Fruit fly (Drosophila melanogaster) whole organism, wandering third instar larva: ENCODE measurements around the gene CG7376.

Source experiments
- Hr78 ChIP-seq: fragments of >200 bp; optimal IDR thresholded peaks from 2 replicates; lab custom pipeline; 2017; ENCODE audit warnings: missing biosample characterization, missing genetic modification characterization
- Myc ChIP-seq: fragments of >200 bp; optimal IDR thresholded peaks from 2 replicates; lab custom pipeline; 2017

DNA sequence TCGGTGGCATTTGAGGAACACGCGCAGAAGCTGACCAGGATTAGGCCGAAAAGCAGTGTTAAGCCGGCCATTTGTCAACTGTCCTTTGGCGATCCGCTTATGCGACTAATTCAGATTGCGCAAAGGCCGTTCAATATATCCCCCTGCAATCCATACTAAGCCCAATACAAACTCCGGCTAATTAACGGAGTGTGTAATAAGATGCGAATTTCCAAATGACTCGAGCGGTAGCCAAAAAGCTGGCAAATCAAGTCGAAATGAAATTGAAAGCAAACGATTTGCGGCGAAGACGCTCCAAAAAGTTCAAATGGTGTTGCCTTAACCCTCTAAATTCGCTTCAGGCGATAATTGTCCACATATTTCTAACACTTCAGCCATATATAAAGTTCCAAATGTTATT, 31.7 kb upstream of the CG7376 start, which contains the start of gene Cpr65Aw:
- TF ChIP-seq Hr78 (GFP tag; lab: Kevin White, UChicago), result no peak
- TF ChIP-seq Myc (lab: Kevin White, UChicago), result no peak
